Fruit fly (Drosophila melanogaster): ENCODE measurements around the gene CG4743.
A peak's percentile ranks its signal among the peaks of the same experiment; 100 is the strongest.

CG4743 gene

DNA sequence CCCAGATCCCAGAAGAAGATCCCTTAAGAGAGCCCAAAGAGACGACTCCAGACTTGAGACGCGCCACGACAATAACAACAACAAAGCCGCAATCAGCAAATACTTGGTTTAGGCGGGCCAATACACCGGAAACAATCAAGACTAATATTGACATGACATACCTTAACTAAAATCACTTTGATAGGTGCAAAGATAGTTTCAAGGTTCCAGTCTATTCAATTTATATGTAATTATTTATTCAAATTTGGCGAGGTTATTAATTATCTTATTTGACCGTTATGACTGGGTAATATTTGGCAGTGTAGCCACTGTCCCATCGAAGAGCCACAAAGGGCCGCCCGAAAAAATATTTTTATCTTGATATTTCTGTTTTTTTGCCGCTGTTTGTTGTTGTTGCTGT, 39.9 kb downstream of the CG4743 start (continued):
- TF ChIP-seq Trl (optimal IDR thresholded peaks at IDR 0.05) (no peak), Trl (GFP tag; optimal IDR thresholded peaks at IDR 0.05) (peak; percentile 22), stwl (tag; optimal IDR thresholded peaks at IDR 0.05) (peak; percentile 18), CG30020 (tag; optimal IDR thresholded peaks at IDR 0.05) (no peak), scrt (GFP tag; optimal IDR thresholded peaks at IDR 0.05) (no peak), CG7556 (GFP tag; optimal IDR thresholded peaks at IDR 0.05) (peak; percentile 44), tna (GFP tag; IDR thresholded peaks at IDR 0.05; ENCODE audit: partially characterized antibody) (no peak), gfzf (GFP tag; optimal IDR thresholded peaks at IDR 0.05) (no peak), Gsc (GFP tag; IDR thresholded peaks at IDR 0.05) (no peak), CG17186 (GFP tag; optimal IDR thresholded peaks at IDR 0.05) (no peak), Dip3 (GFP tag; optimal IDR thresholded peaks at IDR 0.05) (no peak), CG6813 (GFP tag; optimal IDR thresholded peaks at IDR 0.05) (peak; percentile 45), CG18011 (GFP tag; optimal IDR thresholded peaks at IDR 0.05) (no peak), trem (tag; optimal IDR thresholded peaks at IDR 0.05) (peak; percentile 52), pan (optimal IDR thresholded peaks at IDR 0.05) (no peak), pan (GFP tag; optimal IDR thresholded peaks at IDR 0.05 in 1 of 2, IDR thresholded peaks at IDR 0.05 in 1 of 2) (peak in 1 of 2 experiments; percentile 59), sna (GFP tag; IDR thresholded peaks at IDR 0.05; ENCODE audit: partially characterized antibody) (no peak), btn (GFP tag; optimal IDR thresholded peaks at IDR 0.05) (no peak), CG7987 (GFP tag; optimal IDR thresholded peaks at IDR 0.05) (no peak), ro (GFP tag; IDR thresholded peaks at IDR 0.05) (no peak), Dip2 (GFP tag; IDR thresholded peaks at IDR 0.05) (no peak), CG15479 (GFP tag; optimal IDR thresholded peaks at IDR 0.05) (peak; percentile 11), CoRest (tag; optimal IDR thresholded peaks at IDR 0.05) (peak; percentile 52), NC2β (GFP tag; optimal IDR thresholded peaks at IDR 0.05) (peak; percentile 37), ftz-f1 (GFP tag; optimal IDR thresholded peaks at IDR 0.05) (no peak), Stat92E (GFP tag; optimal IDR thresholded peaks at IDR 0.05) (no peak), en (GFP tag; optimal IDR thresholded peaks at IDR 0.05) (no peak), Doc2 (GFP tag; IDR thresholded peaks at IDR 0.05) (no peak), eve (GFP tag; optimal IDR thresholded peaks at IDR 0.05) (no peak), Blimp-1 (GFP tag; optimal IDR thresholded peaks at IDR 0.05) (peak; percentile 55), inv (GFP tag; IDR thresholded peaks at IDR 0.05; ENCODE audit: partially characterized antibody) (no peak), CG31388 (GFP tag; optimal IDR thresholded peaks at IDR 0.05) (no peak), phol (tag; optimal IDR thresholded peaks at IDR 0.05) (peak; percentile 72), pb (GFP tag; optimal IDR thresholded peaks at IDR 0.05) (no peak), p53 (GFP tag; optimal IDR thresholded peaks at IDR 0.05) (no peak), tgo (GFP tag; IDR thresholded peaks at IDR 0.05) (peak; percentile 40; the same call in 1 of the 3 replicates), CG12299 (tag; optimal IDR thresholded peaks at IDR 0.05) (no peak), CG33557 (GFP tag; optimal IDR thresholded peaks at IDR 0.05) (peak; percentile 32), CG6254 (GFP tag; optimal IDR thresholded peaks at IDR 0.05) (peak; percentile 36), Mad (GFP tag; optimal IDR thresholded peaks at IDR 0.05) (peak; percentile 50), twi (tag; optimal IDR thresholded peaks at IDR 0.05) (no peak), CG2889 (GFP tag; IDR thresholded peaks at IDR 0.05) (peak; percentile 57; the same call in 1 of the 3 replicates), CG12219 (GFP tag; optimal IDR thresholded peaks at IDR 0.05) (peak; percentile 32), da (GFP tag; optimal IDR thresholded peaks at IDR 0.05) (no peak), ewg (GFP tag; optimal IDR thresholded peaks at IDR 0.05) (no peak), Med (GFP tag) (peak; percentile 84), CG2678 (tag; optimal IDR thresholded peaks at IDR 0.05) (peak; percentile 62), HLH54F (GFP tag; optimal IDR thresholded peaks at IDR 0.05) (no peak), yki (optimal IDR thresholded peaks at IDR 0.05) (no peak), zfh2 (GFP tag; optimal IDR thresholded peaks at IDR 0.05) (no peak), ase (GFP tag; IDR thresholded peaks at IDR 0.05) (peak; percentile 47; the same call in 1 of the 3 replicates), GATAe (GFP tag; conservative IDR thresholded peaks at IDR 0.05) (no peak)

Measured in whole organism, embryonic.